Worm (Caenorhabditis elegans): ENCODE results near the gene Y81B9A.1.
A peak's percentile ranks its signal among the peaks of the same experiment; 100 is the strongest.

Y81B9A.1 gene

ce11 chrX:9213873-9214341, 21.7 kb downstream of the Y81B9A.1 start, which contains the start of gene C35B8.3 (continued):
- peak; percentile 16 for TF ChIP-seq mes-2 (tag; optimal IDR thresholded peaks at IDR 0.05; ENCODE audit: poor library complexity, severe bottlenecking)
- no peak for TF ChIP-seq lin-1 (GFP tag; IDR thresholded peaks at IDR 0.05)
- peak; percentile 82 for TF ChIP-seq dmd-6 (GFP tag; IDR thresholded peaks at IDR 0.05)
- peak; percentile 15 to 91 for TF ChIP-seq mdl-1 (tag; optimal IDR thresholded peaks at IDR 0.05)
- TF ChIP-seq nhr-28 (tag; optimal IDR thresholded peaks at IDR 0.05), result peak; percentile 88
- TF ChIP-seq ceh-20 (GFP tag; IDR thresholded peaks at IDR 0.05), result no peak
- peak; percentile 31 for TF ChIP-seq mep-1 (tag; optimal IDR thresholded peaks at IDR 0.05)
- 0 out of 2 replicates have a peak, but pooled peaks have one; percentile 39 for TF ChIP-seq tra-1 (GFP tag; IDR thresholded peaks at IDR 0.05)
- peak; percentile 42 for TF ChIP-seq nhr-25 (tag; optimal IDR thresholded peaks at IDR 0.05; ENCODE audit: borderline replicate concordance, insufficient read depth)
- no peak for TF ChIP-seq madf-9 (GFP tag; conservative IDR thresholded peaks at IDR 0.05)
- no peak; the same call in 1 of the 2 replicates for TF ChIP-seq zfp-3 (GFP tag; conservative IDR thresholded peaks at IDR 0.05)
- no peak for TF ChIP-seq spr-1 (tag; optimal IDR thresholded peaks at IDR 0.05)
- TF ChIP-seq ztf-7 (tag; optimal IDR thresholded peaks at IDR 0.05), result no peak
- TF ChIP-seq nhr-48 (tag; optimal IDR thresholded peaks at IDR 0.05), result peak; percentile 83
- TF ChIP-seq unc-62 (GFP tag; optimal IDR thresholded peaks at IDR 0.05 in 1 of 2), result peak in 1 of 2 experiments; percentile 84
- no peak for TF ChIP-seq unc-62 (tag; optimal IDR thresholded peaks at IDR 0.05)
- TF ChIP-seq daf-8 (GFP tag; IDR thresholded peaks at IDR 0.05), result no peak
- TF ChIP-seq saeg-2 (GFP tag; IDR thresholded peaks at IDR 0.05), result no peak
- peak; percentile 41 for TF ChIP-seq nhr-10 (tag; optimal IDR thresholded peaks at IDR 0.05)
- TF ChIP-seq hlh-11 (tag; optimal IDR thresholded peaks at IDR 0.05), result peak; percentile 84
- TF ChIP-seq aly-2 (tag; optimal IDR thresholded peaks at IDR 0.05), result no peak
- TF ChIP-seq zip-2 (tag; optimal IDR thresholded peaks at IDR 0.05), result no peak
- TF ChIP-seq dpl-1 (GFP tag; optimal IDR thresholded peaks at IDR 0.05), result no peak
- no peak for TF ChIP-seq nhr-42 (GFP tag; IDR thresholded peaks at IDR 0.05)
- TF ChIP-seq unc-130 (GFP tag; optimal IDR thresholded peaks at IDR 0.05), result no peak
- TF ChIP-seq nhr-77 (tag; optimal IDR thresholded peaks at IDR 0.05), result peak; percentile 76

ce11 chrX:9225273-9225672, 33.0 kb downstream of the Y81B9A.1 start:
- no peak for TF ChIP-seq unc-39 (tag; optimal IDR thresholded peaks at IDR 0.05)
- TF ChIP-seq lin-38 (GFP tag; IDR thresholded peaks at IDR 0.05), result no peak
- TF ChIP-seq saeg-2 (GFP tag; IDR thresholded peaks at IDR 0.05), result no peak
- no peak for TF ChIP-seq vab-7 (GFP tag; IDR thresholded peaks at IDR 0.05)
- peak; percentile 56 for TF ChIP-seq dmd-6 (GFP tag; IDR thresholded peaks at IDR 0.05)
- no peak for TF ChIP-seq nhr-11 (tag; optimal IDR thresholded peaks at IDR 0.05)
- TF ChIP-seq ZK337.2 (GFP tag; IDR thresholded peaks at IDR 0.05), result no peak
- TF ChIP-seq D1046.2 (GFP tag; IDR thresholded peaks at IDR 0.05), result no peak
- TF ChIP-seq snpc-1.2 (GFP tag; IDR thresholded peaks at IDR 0.05), result no peak
- TF ChIP-seq lin-15B (tag; optimal IDR thresholded peaks at IDR 0.05), result no peak
- peak; percentile 53 for TF ChIP-seq hlh-30 (tag; optimal IDR thresholded peaks at IDR 0.05; ENCODE audit: insufficient read depth)
- TF ChIP-seq lin-29 (GFP tag; IDR thresholded peaks at IDR 0.05), result no peak
- TF ChIP-seq skn-1 (tag; optimal IDR thresholded peaks at IDR 0.05), result no peak
- peak; percentile 17 for TF ChIP-seq pqm-1 (tag; optimal IDR thresholded peaks at IDR 0.05)
- TF ChIP-seq mdt-29 (GFP tag; IDR thresholded peaks at IDR 0.05), result no peak
- TF ChIP-seq pha-4 (GFP tag; IDR thresholded peaks at IDR 0.05), result no peak; the same call in 1 of the 2 replicates
- no peak for TF ChIP-seq pha-4 (tag; optimal IDR thresholded peaks at IDR 0.05)
- no peak for TF ChIP-seq ceh-28 (tag; optimal IDR thresholded peaks at IDR 0.05)
- no peak for TF ChIP-seq ceh-82 (tag; optimal IDR thresholded peaks at IDR 0.05)
- no peak for TF ChIP-seq ces-1 (GFP tag; optimal IDR thresholded peaks at IDR 0.05)
- TF ChIP-seq snpc-4 (tag; optimal IDR thresholded peaks at IDR 0.05), result no peak
- no peak for TF ChIP-seq gei-8 (GFP tag; optimal IDR thresholded peaks at IDR 0.05)
- TF ChIP-seq fkh-10 (GFP tag; optimal IDR thresholded peaks at IDR 0.05), result no peak
- TF ChIP-seq unc-62 (GFP tag; optimal IDR thresholded peaks at IDR 0.05 in 1 of 2), result peak in 1 of 2 experiments; percentile 82
- no peak for TF ChIP-seq unc-62 (tag; optimal IDR thresholded peaks at IDR 0.05)
- no peak for TF ChIP-seq nhr-10 (tag; optimal IDR thresholded peaks at IDR 0.05)
- no peak for TF ChIP-seq mxl-2 (GFP tag; conservative IDR thresholded peaks at IDR 0.05)
- no peak for TF ChIP-seq F26F4.8 (GFP tag; conservative IDR thresholded peaks at IDR 0.05)
- no peak for TF ChIP-seq cey-2 (tag; optimal IDR thresholded peaks at IDR 0.05; ENCODE audit: borderline replicate concordance, insufficient read depth)
- no peak for TF ChIP-seq ceh-20 (GFP tag; IDR thresholded peaks at IDR 0.05)
- TF ChIP-seq nhr-28 (tag; optimal IDR thresholded peaks at IDR 0.05), result peak; percentile 63
- no peak for TF ChIP-seq Y105C5A.15 (GFP tag; IDR thresholded peaks at IDR 0.05)

All from whole organism, L4 larva.